Fruit fly (Drosophila melanogaster) whole organism, prepupa: Measurements from ENCODE around the gene Gyc89Db.

Source experiments
- CG10631 ChIP-seq: fragments of 200-800 bp; sonication (Bioruptor generic); optimal IDR thresholded peaks from 2 replicates; lab custom pipeline; 2016; ENCODE audit warnings: missing biosample characterization, missing genetic modification characterization
- CG10669 ChIP-seq: fragments of 200-800 bp; sonication (Bioruptor generic); optimal IDR thresholded peaks from 3 replicates; lab custom pipeline; 2018; ENCODE audit warnings: missing biosample characterization, mild to moderate bottlenecking, missing genetic modification characterization, moderate library complexity
- CG11294 ChIP-seq: fragments of 200-800 bp; sonication (Bioruptor generic); IDR thresholded peaks from 2 replicates; pipeline ENCODE4 v1.3.6; 2022; ENCODE audit warnings: missing biosample characterization, missing genetic modification characterization
- CG11762 ChIP-seq: fragments of 200-800 bp; sonication (Bioruptor generic); optimal IDR thresholded peaks from 3 replicates; lab custom pipeline; 2016; ENCODE audit warnings: missing biosample characterization, missing genetic modification characterization; ENCODE audit not compliant: insufficient read depth
- CG11902 ChIP-seq: fragments of 200-800 bp; sonication (Bioruptor generic); optimal IDR thresholded peaks from 3 replicates; lab custom pipeline; 2016; ENCODE audit warnings: missing biosample characterization, missing genetic modification characterization
- CG15336 ChIP-seq: fragments of 200-800 bp; sonication (Bioruptor generic); IDR thresholded peaks from 2 replicates; pipeline ENCODE4 v1.3.6; 2022; ENCODE audit warnings: missing biosample characterization, missing genetic modification characterization
- CG1621 ChIP-seq: fragments of 200-800 bp; sonication (Bioruptor generic); optimal IDR thresholded peaks from 3 replicates; lab custom pipeline; 2018; ENCODE audit warnings: missing biosample characterization, mild to moderate bottlenecking, missing genetic modification characterization
- CG16779 ChIP-seq: fragments of 200-800 bp; sonication (Bioruptor generic); optimal IDR thresholded peaks from 3 replicates; lab custom pipeline; 2017; ENCODE audit warnings: missing biosample characterization, mild to moderate bottlenecking, missing genetic modification characterization
- CG3032 ChIP-seq: fragments of 200-800 bp; optimal IDR thresholded peaks from 2 replicates; lab custom pipeline; 2019; ENCODE audit warnings: missing biosample characterization, mild to moderate bottlenecking, missing genetic modification characterization, moderate library complexity
- CG32006 ChIP-seq: fragments of 200-800 bp; sonication (Bioruptor generic); optimal IDR thresholded peaks from 3 replicates; lab custom pipeline; 2017; ENCODE audit warnings: missing biosample characterization, mild to moderate bottlenecking, missing genetic modification characterization
- CG3919 ChIP-seq: fragments of 200-800 bp; sonication (Bioruptor generic); optimal IDR thresholded peaks from 3 replicates; lab custom pipeline; 2016; ENCODE audit warnings: missing biosample characterization, missing genetic modification characterization
- CG4318 ChIP-seq: fragments of 200-800 bp; sonication (Bioruptor generic); optimal IDR thresholded peaks from 3 replicates; lab custom pipeline; 2017; ENCODE audit warnings: missing biosample characterization, mild to moderate bottlenecking, missing genetic modification characterization
- CG6163 ChIP-seq: fragments of 200-800 bp; sonication (Bioruptor generic); IDR thresholded peaks from 3 replicates; pipeline ENCODE4 v1.3.6; 2022; ENCODE audit warnings: missing biosample characterization, missing genetic modification characterization
- CG6276 ChIP-seq: fragments of 200-800 bp; sonication (Bioruptor generic); optimal IDR thresholded peaks from 2 replicates; lab custom pipeline; 2017; ENCODE audit warnings: missing biosample characterization, mild to moderate bottlenecking, missing genetic modification characterization
- CG6792 ChIP-seq: fragments of 200-800 bp; sonication (Bioruptor generic); optimal IDR thresholded peaks from 3 replicates; lab custom pipeline; 2016; ENCODE audit warnings: missing biosample characterization, missing genetic modification characterization
- CG7368 ChIP-seq: fragments of 200-800 bp; sonication (Bioruptor generic); optimal IDR thresholded peaks from 3 replicates; lab custom pipeline; 2016; ENCODE audit warnings: missing biosample characterization, missing genetic modification characterization
- CG8119 ChIP-seq: fragments of 200-800 bp; sonication (Bioruptor generic); IDR thresholded peaks from 3 replicates; pipeline ENCODE4 v1.3.6; 2022; ENCODE audit warnings: missing biosample characterization, missing genetic modification characterization
- CG8632 ChIP-seq: fragments of 200-800 bp; sonication (Bioruptor generic); optimal IDR thresholded peaks from 3 replicates; lab custom pipeline; 2016; ENCODE audit warnings: missing biosample characterization, missing genetic modification characterization
- CG9139 ChIP-seq: fragments of 200-800 bp; sonication (Bioruptor generic); optimal IDR thresholded peaks from 3 replicates; lab custom pipeline; 2017; ENCODE audit warnings: missing biosample characterization, mild to moderate bottlenecking, missing genetic modification characterization
- Eip78C ChIP-seq: fragments of 200-800 bp; sonication (Bioruptor generic); peaks from one replicate; lab custom pipeline; 2016; ENCODE audit warnings: missing biosample characterization, missing genetic modification characterization
- Eip93F ChIP-seq: fragments of 200-800 bp; sonication (Bioruptor generic); optimal IDR thresholded peaks from 2 replicates; lab custom pipeline; 2016; ENCODE audit warnings: missing biosample characterization, mild to moderate bottlenecking, missing genetic modification characterization
- Ets21C ChIP-seq: fragments of 200-800 bp; sonication (Bioruptor generic); optimal IDR thresholded peaks from 3 replicates; lab custom pipeline; 2016; ENCODE audit warnings: missing biosample characterization, missing genetic modification characterization
- Ets96B ChIP-seq: fragments of 200-800 bp; optimal IDR thresholded peaks from 2 replicates; lab custom pipeline; 2019; ENCODE audit warnings: missing biosample characterization, mild to moderate bottlenecking, missing genetic modification characterization, moderate library complexity
- Gug ChIP-seq: fragments of 200-800 bp; sonication (Bioruptor generic); IDR thresholded peaks from 2 replicates; pipeline ENCODE4 v1.3.6; 2022; ENCODE audit warnings: missing biosample characterization, missing genetic modification characterization
- Hr38 ChIP-seq: sonication (Bioruptor generic); optimal IDR thresholded peaks from 2 replicates; lab custom pipeline; 2016; ENCODE audit warnings: missing biosample characterization, missing genetic modification characterization
- Hr39 ChIP-seq: fragments of 200-800 bp; sonication (Bioruptor generic); optimal IDR thresholded peaks from 2 replicates; lab custom pipeline; 2016; ENCODE audit warnings: missing biosample characterization, missing genetic modification characterization
- Hr4 ChIP-seq: fragments of 200-800 bp; sonication (Bioruptor generic); optimal IDR thresholded peaks from 3 replicates; lab custom pipeline; 2016; ENCODE audit warnings: missing biosample characterization, missing genetic modification characterization
- Lpt ChIP-seq: fragments of 200-800 bp; sonication (Bioruptor generic); optimal IDR thresholded peaks from 3 replicates; lab custom pipeline; 2016; ENCODE audit warnings: missing biosample characterization, missing genetic modification characterization
- Met ChIP-seq: fragments of 200-800 bp; sonication (Bioruptor generic); optimal IDR thresholded peaks from 3 replicates; lab custom pipeline; 2016; ENCODE audit warnings: missing biosample characterization, missing genetic modification characterization
- Smox ChIP-seq: fragments of 200-800 bp; sonication (Bioruptor generic); optimal IDR thresholded peaks from 3 replicates; lab custom pipeline; 2016; ENCODE audit warnings: missing biosample characterization, missing genetic modification characterization
- Sox14 ChIP-seq: fragments of 200-800 bp; sonication (Bioruptor generic); optimal IDR thresholded peaks from 3 replicates; lab custom pipeline; 2016; ENCODE audit warnings: missing biosample characterization, missing genetic modification characterization
- Sox15 ChIP-seq: fragments of 200-800 bp; sonication (Bioruptor generic); optimal IDR thresholded peaks from 3 replicates; lab custom pipeline; 2016; ENCODE audit warnings: missing biosample characterization, missing genetic modification characterization
- achi ChIP-seq: fragments of 200-800 bp; sonication (Bioruptor generic); optimal IDR thresholded peaks from 3 replicates; lab custom pipeline; 2016; ENCODE audit warnings: missing biosample characterization, missing genetic modification characterization
- acj6 ChIP-seq: fragments of 200-800 bp; sonication (Bioruptor generic); optimal IDR thresholded peaks from 3 replicates; lab custom pipeline; 2016; ENCODE audit warnings: missing biosample characterization, missing genetic modification characterization
- dac ChIP-seq: fragments of 200-800 bp; sonication (Bioruptor generic); optimal IDR thresholded peaks from 2 replicates; lab custom pipeline; 2017; ENCODE audit warnings: missing biosample characterization, mild to moderate bottlenecking, missing genetic modification characterization
- dsx ChIP-seq: fragments of 200-800 bp; optimal IDR thresholded peaks from 3 replicates; lab custom pipeline; 2019; ENCODE audit warnings: missing biosample characterization, mild to moderate bottlenecking, missing genetic modification characterization, moderate library complexity; ENCODE audit not compliant: poor library complexity, severe bottlenecking
- eg ChIP-seq: fragments of 200-800 bp; sonication (Bioruptor generic); IDR thresholded peaks from 3 replicates; pipeline ENCODE4 v1.3.6; 2022; ENCODE audit warnings: missing biosample characterization, missing genetic modification characterization
- esn ChIP-seq: fragments of 200-800 bp; sonication (Bioruptor generic); optimal IDR thresholded peaks from 2 replicates; lab custom pipeline; 2016; ENCODE audit warnings: missing biosample characterization, mild to moderate bottlenecking, missing genetic modification characterization, moderate library complexity
- fd59A ChIP-seq: fragments of 200-800 bp; sonication (Bioruptor generic); optimal IDR thresholded peaks from 2 replicates; lab custom pipeline; 2017; ENCODE audit warnings: missing biosample characterization, mild to moderate bottlenecking, missing genetic modification characterization, missing genetic modification reagents
- fd85E ChIP-seq: fragments of 200-800 bp; sonication (Bioruptor generic); optimal IDR thresholded peaks from 3 replicates; lab custom pipeline; 2016; ENCODE audit warnings: missing biosample characterization, missing genetic modification characterization
- fkh ChIP-seq: fragments of 200-800 bp; sonication (Bioruptor generic); optimal IDR thresholded peaks from 3 replicates; lab custom pipeline; 2017; ENCODE audit warnings: missing biosample characterization, mild to moderate bottlenecking, missing genetic modification characterization, moderate library complexity
- lz ChIP-seq: fragments of 200-800 bp; sonication (Bioruptor generic); optimal IDR thresholded peaks from 3 replicates; lab custom pipeline; 2016; ENCODE audit warnings: missing biosample characterization, missing genetic modification characterization
- salr ChIP-seq, 2 experiments: fragments of 200-800 bp; sonication (Bioruptor generic); optimal IDR thresholded peaks; 3 replicates each; lab custom pipeline; 2016 to 2018; ENCODE audit warnings: missing biosample characterization in 2 of 2, missing genetic modification characterization in 2 of 2, mild to moderate bottlenecking in 1 of 2
- spab ChIP-seq: fragments of 200-800 bp; sonication (Bioruptor generic); optimal IDR thresholded peaks from 2 replicates; lab custom pipeline; 2017; ENCODE audit warnings: missing biosample characterization, mild to moderate bottlenecking, missing genetic modification characterization, missing genetic modification reagents
- ss ChIP-seq, 2 experiments: fragments of 200-800 bp; sonication (Bioruptor generic); optimal IDR thresholded peaks; 2 replicates in 1 of 2; 3 replicates in 1 of 2; lab custom pipeline; 2017 to 2018; ENCODE audit warnings: mild to moderate bottlenecking in 2 of 2, missing biosample characterization in 2 of 2, missing genetic modification characterization in 2 of 2, moderate library complexity in 1 of 2
- svp ChIP-seq: fragments of 200-800 bp; sonication (Bioruptor generic); peaks from one replicate; lab custom pipeline; 2016; ENCODE audit warnings: missing biosample characterization, missing genetic modification characterization
- topi ChIP-seq: fragments of 200-800 bp; sonication (Bioruptor generic); optimal IDR thresholded peaks from 3 replicates; lab custom pipeline; 2016; ENCODE audit warnings: missing biosample characterization, missing genetic modification characterization

Gyc89Db gene

dm6 chr3R:16524178-16524577 is 47.3 kb downstream of the Gyc89Db start (continued):
- peak; percentile 10 to 82 for TF ChIP-seq ss (GFP tag; optimal IDR thresholded peaks at IDR 0.05; lab: Kevin White, UChicago)
- TF ChIP-seq CG10669 = peak; percentile 81
- peak; percentile 75 for TF ChIP-seq CG10631 (GFP tag; lab: Kevin White, UChicago)
- peak; percentile 40 for TF ChIP-seq CG16779 (tag; lab: Kevin White, UChicago)
- TF ChIP-seq CG3919 (GFP tag; lab: Kevin White, UChicago) = peak; percentile 82
- peak; percentile 59 for TF ChIP-seq CG6276 (GFP tag; lab: Kevin White, UChicago)
- peak; percentile 84 for TF ChIP-seq CG11762 (GFP tag; lab: Kevin White, UChicago)
- peak; percentile 71 for TF ChIP-seq CG11294
- TF ChIP-seq Hr39 (GFP tag; lab: Kevin White, UChicago) = peak; percentile 56
- TF ChIP-seq Ets21C (GFP tag; lab: Kevin White, UChicago) = peak; percentile 48
- peak; percentile 70 for TF ChIP-seq esn (GFP tag; lab: Kevin White, UChicago)
- TF ChIP-seq lz (GFP tag; lab: Kevin White, UChicago) = peak; percentile 64
- TF ChIP-seq CG4318 (GFP tag; lab: Kevin White, UChicago) = peak; percentile 48
- peak; percentile 78 for TF ChIP-seq topi (GFP tag; lab: Kevin White, UChicago)
- TF ChIP-seq fkh (GFP tag; lab: Kevin White, UChicago) = no peak
- TF ChIP-seq CG32006 (GFP tag; lab: Kevin White, UChicago) = peak; percentile 74
- peak; percentile 49 for TF ChIP-seq Smox (GFP tag; lab: Kevin White, UChicago)

dm6 chr3R:16524593-16525111 is 47.7 kb downstream of the Gyc89Db start:
- no peak for TF ChIP-seq dsx (GFP tag; lab: Kevin White, UChicago)
- TF ChIP-seq achi (GFP tag; lab: Kevin White, UChicago) = peak; percentile 21
- TF ChIP-seq Gug (GFP tag; lab: Robert Waterston, UW) = peak; percentile 37; the same call in 1 of the 2 replicates
- peak; percentile 35 for TF ChIP-seq spab
- TF ChIP-seq Smox (GFP tag; lab: Kevin White, UChicago) = no peak
- peak; percentile 58 for TF ChIP-seq Ets96B
- no peak for TF ChIP-seq Eip93F (GFP tag; lab: Kevin White, UChicago)
- peak; percentile 86 for TF ChIP-seq fkh (GFP tag; lab: Kevin White, UChicago)
- TF ChIP-seq CG8632 (GFP tag; lab: Kevin White, UChicago) = no peak
- no peak for TF ChIP-seq Hr4 (GFP tag; lab: Kevin White, UChicago)
- TF ChIP-seq Sox14 = peak; percentile 54
- 0 out of 3 replicates have a peak, but pooled peaks have one; percentile 34 for TF ChIP-seq eg (GFP tag; lab: Robert Waterston, UW)
- peak; percentile 14 for TF ChIP-seq CG6792 (GFP tag; lab: Kevin White, UChicago)
- peak; percentile 57 for TF ChIP-seq fd59A
- 0 out of 3 replicates have a peak, but pooled peaks have one; percentile 65 for TF ChIP-seq CG6163 (GFP tag; lab: Robert Waterston, UW)
- TF ChIP-seq CG15336 = peak; percentile 20; the same call in 1 of the 2 replicates
- no peak for TF ChIP-seq Hr39 (GFP tag; lab: Kevin White, UChicago)
- peak; percentile 29 for TF ChIP-seq CG9139 (GFP tag; lab: Kevin White, UChicago)
- TF ChIP-seq Hr38 (GFP tag; lab: Kevin White, UChicago) = no peak
- TF ChIP-seq CG10669 = peak; percentile 53
- TF ChIP-seq dac (GFP tag; lab: Kevin White, UChicago) = peak; percentile 33
- peak; percentile 47 for TF ChIP-seq CG3919 (GFP tag; lab: Kevin White, UChicago)
- TF ChIP-seq CG8119 (GFP tag; lab: Robert Waterston, UW) = no peak
- peak; percentile 37 to 43 for TF ChIP-seq salr (GFP tag; optimal IDR thresholded peaks at IDR 0.05; lab: Kevin White, UChicago)
- TF ChIP-seq CG1621 (tag; lab: Kevin White, UChicago) = peak; percentile 41
- TF ChIP-seq CG11294 = peak; percentile 34; the same call in 1 of the 2 replicates
- peak in 1 of 2 experiments; percentile 14 for TF ChIP-seq ss (GFP tag; optimal IDR thresholded peaks at IDR 0.05; lab: Kevin White, UChicago)
- TF ChIP-seq acj6 (GFP tag; lab: Kevin White, UChicago) = peak; percentile 35
- peak; percentile 45 for TF ChIP-seq CG3032
- peak; percentile 42 for TF ChIP-seq CG7368 (GFP tag; lab: Kevin White, UChicago)
- peak; percentile 82 for TF ChIP-seq Eip78C (GFP tag; lab: Kevin White, UChicago)
- peak; percentile 54 for TF ChIP-seq fd85E
- TF ChIP-seq svp (GFP tag; lab: Kevin White, UChicago) = peak; percentile 54
- peak; percentile 17 for TF ChIP-seq CG11762 (GFP tag; lab: Kevin White, UChicago)
- no peak for TF ChIP-seq Met
- peak; percentile 29 for TF ChIP-seq Lpt (GFP tag; lab: Kevin White, UChicago)
- TF ChIP-seq CG4318 (GFP tag; lab: Kevin White, UChicago) = peak; percentile 75
- TF ChIP-seq Sox15 (GFP tag; lab: Kevin White, UChicago) = peak; percentile 40
- peak; percentile 32 for TF ChIP-seq CG11902 (GFP tag; lab: Kevin White, UChicago)
